Worm (Caenorhabditis elegans) whole organism, young adult: ENCODE measurements around the gene F15B9.8.
A peak's percentile ranks its signal among the peaks of the same experiment; 100 is the strongest.

Source experiments
- B0035.1 ChIP-seq: sonication (generic microtip); optimal IDR thresholded peaks from 2 replicates; lab custom pipeline; 2016; ENCODE audit warnings: missing genetic modification characterization, mild to moderate bottlenecking, missing compliant biosample characterization, missing genotype, missing genetic modification reagents
- C06A6.2 ChIP-seq: fragments of 200-800 bp; sonication (Bioruptor generic); conservative IDR thresholded peaks from 2 replicates; pipeline ENCODE4 v1.3.6; 2022; ENCODE audit warnings: missing genetic modification characterization, missing compliant biosample characterization
- C17E4.6 ChIP-seq: fragments of 200-800 bp; sonication (Bioruptor generic); IDR thresholded peaks from 2 replicates; pipeline ENCODE4 v1.3.6; 2022; ENCODE audit warnings: missing genetic modification reagents, missing genetic modification characterization, missing compliant biosample characterization
- F10E7.11 ChIP-seq: sonication (generic microtip); optimal IDR thresholded peaks from 2 replicates; lab custom pipeline; 2017; ENCODE audit warnings: mild to moderate bottlenecking, missing genetic modification characterization, moderate library complexity, missing compliant biosample characterization
- F23B12.7 ChIP-seq: sonication (generic microtip); optimal IDR thresholded peaks from 2 replicates; lab custom pipeline; 2017; ENCODE audit warnings: missing genetic modification characterization, mild to moderate bottlenecking, missing compliant biosample characterization, antibody characterized with exemption, moderate library complexity; ENCODE audit not compliant: insufficient read depth
- F37B4.10 ChIP-seq: fragments of 200-800 bp; sonication (Bioruptor generic); IDR thresholded peaks from 2 replicates; pipeline ENCODE4 v1.3.6; 2022; ENCODE audit warnings: missing genetic modification characterization, missing compliant biosample characterization
- F39B2.1 ChIP-seq: fragments of 200-800 bp; sonication (Bioruptor generic); IDR thresholded peaks from 2 replicates; pipeline ENCODE4 v1.3.6; 2022; ENCODE audit warnings: missing genetic modification reagents, missing genetic modification characterization, missing compliant biosample characterization
- F57C9.4 ChIP-seq: sonication (generic microtip); optimal IDR thresholded peaks from 2 replicates; lab custom pipeline; 2017; ENCODE audit warnings: mild to moderate bottlenecking, missing genetic modification characterization, missing compliant biosample characterization
- K12H6.12 ChIP-seq: fragments of 200-800 bp; sonication (Bioruptor generic); optimal IDR thresholded peaks from 2 replicates; lab custom pipeline; 2018; ENCODE audit warnings: mild to moderate bottlenecking, missing genetic modification characterization, missing compliant biosample characterization
- Y56A3A.18 ChIP-seq: fragments of 200-800 bp; sonication (Bioruptor generic); IDR thresholded peaks from 2 replicates; pipeline ENCODE4 v1.3.6; 2022; ENCODE audit warnings: missing genetic modification reagents, missing genetic modification characterization, missing compliant biosample characterization
- Y79H2A.3 ChIP-seq: fragments of 200-800 bp; sonication (Bioruptor generic); conservative IDR thresholded peaks from 2 replicates; pipeline ENCODE4 v1.3.6; 2022; ENCODE audit warnings: missing genetic modification reagents, missing genetic modification characterization, missing compliant biosample characterization
- akir-1 ChIP-seq: fragments of 200-800 bp; sonication (Bioruptor generic); optimal IDR thresholded peaks from 2 replicates; lab custom pipeline; 2018; ENCODE audit warnings: mild to moderate bottlenecking, missing genetic modification characterization, moderate library complexity, missing compliant biosample characterization
- ama-1 ChIP-seq, 3 experiments: fragments of 150-350 bp in 1 of 3; sonication (generic microtip) in 2 of 3; optimal IDR thresholded peaks; 2 replicates each; lab custom pipeline; 2014 to 2018; ENCODE audit warnings: missing biosample characterization in 2 of 3, missing genetic modification characterization in 2 of 3, missing genetic modification reagents in 2 of 3
- attf-5 ChIP-seq: fragments of 200-800 bp; sonication (Bioruptor generic); optimal IDR thresholded peaks from 2 replicates; lab custom pipeline; 2018; ENCODE audit warnings: mild to moderate bottlenecking, missing genetic modification characterization, missing compliant biosample characterization
- dpl-1 ChIP-seq: fragments of 150-350 bp; optimal IDR thresholded peaks from 2 replicates; lab custom pipeline; 2014; ENCODE audit warnings: missing biosample characterization, missing genetic modification reagents, missing genetic modification characterization
- efl-1 ChIP-seq: fragments of 150-350 bp; optimal IDR thresholded peaks from 2 replicates; lab custom pipeline; 2014; ENCODE audit warnings: missing biosample characterization, missing genetic modification reagents, missing genetic modification characterization
- ekl-4 ChIP-seq: fragments of 200-800 bp; sonication (Bioruptor generic); IDR thresholded peaks from 2 replicates; pipeline ENCODE4 v1.3.6; 2022; ENCODE audit warnings: missing genetic modification reagents, missing genetic modification characterization, missing compliant biosample characterization
- him-1 ChIP-seq: sonication (generic microtip); optimal IDR thresholded peaks from 2 replicates; lab custom pipeline; 2016; ENCODE audit warnings: missing genotype, missing genetic modification reagents, missing genetic modification characterization, missing compliant biosample characterization
- hlh-26 ChIP-seq: fragments of 200-800 bp; sonication (Bioruptor generic); conservative IDR thresholded peaks from 2 replicates; pipeline ENCODE4 v1.3.6; 2022; ENCODE audit warnings: missing genetic modification reagents, missing genetic modification characterization, missing compliant biosample characterization
- hmg-1.2 ChIP-seq: fragments of 200-800 bp; sonication (Bioruptor generic); IDR thresholded peaks from 2 replicates; pipeline ENCODE4 v1.3.6; 2022; ENCODE audit warnings: missing genetic modification reagents, missing genetic modification characterization, missing compliant biosample characterization
- lin-26 ChIP-seq: fragments of 200-800 bp; sonication (Bioruptor generic); IDR thresholded peaks from 2 replicates; pipeline ENCODE4 v1.3.6; 2022; ENCODE audit warnings: missing genetic modification reagents, missing genetic modification characterization, missing compliant biosample characterization
- lin-35 ChIP-seq, 3 experiments: fragments of 150-350 bp in 2 of 3; sonication (generic microtip) in 1 of 3; optimal IDR thresholded peaks; 2 replicates each; lab custom pipeline; 2014 to 2018; ENCODE audit warnings: missing biosample characterization in 3 of 3, missing genetic modification characterization in 3 of 3, missing genetic modification reagents in 3 of 3
- madf-6 ChIP-seq: fragments of 200-800 bp; sonication (Bioruptor generic); IDR thresholded peaks from 2 replicates; pipeline ENCODE4 v1.3.6; 2022; ENCODE audit warnings: missing genetic modification reagents, missing genetic modification characterization, missing compliant biosample characterization
- mcd-1 ChIP-seq: fragments of 200-800 bp; sonication (Bioruptor generic); IDR thresholded peaks from 2 replicates; pipeline ENCODE4 v1.3.6; 2022; ENCODE audit warnings: missing genetic modification reagents, missing genetic modification characterization, missing compliant biosample characterization
- nfya-2 ChIP-seq: fragments of 200-800 bp; sonication (Bioruptor generic); IDR thresholded peaks from 2 replicates; pipeline ENCODE4 v1.3.6; 2022; ENCODE audit warnings: missing genetic modification reagents, missing genetic modification characterization, missing compliant biosample characterization
- nhr-27 ChIP-seq: fragments of 200-800 bp; sonication (Bioruptor generic); optimal IDR thresholded peaks from 2 replicates; lab custom pipeline; 2018; ENCODE audit warnings: mild to moderate bottlenecking, missing genetic modification characterization, moderate library complexity, missing compliant biosample characterization
- pbrm-1 ChIP-seq: fragments of 200-800 bp; sonication (Bioruptor generic); IDR thresholded peaks from 2 replicates; pipeline ENCODE4 v1.3.6; 2022; ENCODE audit warnings: missing genetic modification reagents, missing genetic modification characterization, missing compliant biosample characterization
- rcor-1 ChIP-seq: fragments of 200-800 bp; sonication (Bioruptor generic); IDR thresholded peaks from 2 replicates; pipeline ENCODE4 v1.3.6; 2022; ENCODE audit warnings: missing genetic modification reagents, missing genetic modification characterization, missing compliant biosample characterization
- rpc-1 ChIP-seq, 2 experiments: fragments of 150-350 bp in 1 of 2; sonication (generic microtip) in 1 of 2; optimal IDR thresholded peaks; 2 replicates each; lab custom pipeline; 2014 to 2018; ENCODE audit warnings: missing biosample characterization in 1 of 2, missing genetic modification characterization in 1 of 2, missing genetic modification reagents in 1 of 2, missing genotype in 1 of 2
- sdz-38 ChIP-seq: sonication (generic microtip); optimal IDR thresholded peaks from 2 replicates; lab custom pipeline; 2016; ENCODE audit warnings: missing genotype, missing genetic modification characterization, missing compliant biosample characterization
- sea-2 ChIP-seq: fragments of 200-800 bp; sonication (Bioruptor generic); IDR thresholded peaks from 2 replicates; pipeline ENCODE4 v1.3.6; 2022; ENCODE audit warnings: missing genetic modification characterization, missing compliant biosample characterization
- snpc-1.3 ChIP-seq: sonication (generic microtip); optimal IDR thresholded peaks from 2 replicates; lab custom pipeline; 2017; ENCODE audit warnings: missing genetic modification characterization, mild to moderate bottlenecking, missing compliant biosample characterization, antibody characterized with exemption, moderate library complexity, missing genotype, missing genetic modification reagents; ENCODE audit not compliant: insufficient read depth
- snpc-3.4 ChIP-seq: sonication (generic microtip); optimal IDR thresholded peaks from 2 replicates; lab custom pipeline; 2017; ENCODE audit warnings: missing genetic modification characterization, mild to moderate bottlenecking, missing compliant biosample characterization, antibody characterized with exemption, moderate library complexity, missing genotype, missing genetic modification reagents
- somi-1 ChIP-seq: fragments of 200-800 bp; sonication (Bioruptor generic); optimal IDR thresholded peaks from 2 replicates; lab custom pipeline; 2018; ENCODE audit warnings: mild to moderate bottlenecking, missing genetic modification characterization, missing compliant biosample characterization
- tbx-9 ChIP-seq: sonication (generic microtip); optimal IDR thresholded peaks from 2 replicates; lab custom pipeline; 2016; ENCODE audit warnings: borderline replicate concordance, missing genetic modification characterization, inconsistent platforms, missing compliant biosample characterization
- unc-62 ChIP-seq: fragments of 150-350 bp; optimal IDR thresholded peaks from 2 replicates; lab custom pipeline; 2014; ENCODE audit warnings: missing biosample characterization, missing genetic modification reagents, missing genetic modification characterization
- zfh-2 ChIP-seq: fragments of 200-800 bp; sonication (Bioruptor generic); conservative IDR thresholded peaks from 2 replicates; pipeline ENCODE4 v1.3.6; 2022; ENCODE audit warnings: missing genetic modification reagents, missing genetic modification characterization, missing compliant biosample characterization
- ztf-26 ChIP-seq: sonication (generic microtip); optimal IDR thresholded peaks from 2 replicates; lab custom pipeline; 2017; ENCODE audit warnings: missing genetic modification characterization, missing compliant biosample characterization

The F15B9.8 gene

ce11 chrV:12970575-12971160, 17.7 kb upstream of the F15B9.8 start, which contains the start of gene pnn-1:
pnn-1 (plus strand) TSS chrV:12971110.
- TF ChIP-seq hmg-1.2 (GFP tag; lab: Robert Waterston, UW) (peak; percentile 26; the same call in 1 of the 2 replicates), rpc-1 (optimal IDR thresholded peaks at IDR 0.05; lab: Kevin White, UChicago) (no peak), rpc-1 (tag; optimal IDR thresholded peaks at IDR 0.05; lab: Kevin White, UChicago) (no peak), Y56A3A.18 (no peak), mcd-1 (peak; percentile 42; the same call in 1 of the 2 replicates), F37B4.10 (GFP tag; lab: Robert Waterston, UW) (no peak), pbrm-1 (GFP tag; lab: Robert Waterston, UW) (no peak), lin-35 (GFP tag; optimal IDR thresholded peaks at IDR 0.05; lab: Kevin White, UChicago) (peak in 1 of 3 experiments; percentile 63), dpl-1 (peak; percentile 6), efl-1 (GFP tag; lab: Kevin White, UChicago) (peak; percentile 32)

ce11 chrV:12974047-12974446, 14.3 kb upstream of the F15B9.8 start:
- TF ChIP-seq attf-5 (no peak), him-1 (tag; lab: Kevin White, UChicago) (no peak), snpc-1.3 (tag; lab: Kevin White, UChicago) (no peak), ekl-4 (no peak), K12H6.12 (no peak), zfh-2 (no peak), sdz-38 (tag; lab: Kevin White, UChicago) (no peak), F39B2.1 (no peak), F37B4.10 (GFP tag; lab: Robert Waterston, UW) (no peak), madf-6 (no peak), dpl-1 (no peak), F10E7.11 (tag; lab: Kevin White, UChicago) (no peak), rcor-1 (GFP tag; lab: Robert Waterston, UW) (no peak), Y79H2A.3 (GFP tag; lab: Robert Waterston, UW) (no peak), ztf-26 (no peak), nfya-2 (GFP tag; lab: Robert Waterston, UW) (no peak)
- TF ChIP-seq, all 124 proteins: peak for 0

- no peak for TF ChIP-seq C06A6.2 (GFP tag; lab: Robert Waterston, UW)
- TF ChIP-seq F57C9.4 (tag; lab: Kevin White, UChicago), result no peak
- TF ChIP-seq ama-1 (optimal IDR thresholded peaks at IDR 0.05; lab: Kevin White, UChicago), result no peak
- no peak for TF ChIP-seq ama-1 (GFP tag; optimal IDR thresholded peaks at IDR 0.05; lab: Kevin White, UChicago)
- no peak for TF ChIP-seq sea-2
- no peak for TF ChIP-seq Y56A3A.18
- TF ChIP-seq tbx-9, result no peak
- TF ChIP-seq hlh-26 (GFP tag; lab: Robert Waterston, UW), result no peak
- no peak for TF ChIP-seq snpc-1.3 (tag; lab: Kevin White, UChicago)
- no peak for TF ChIP-seq unc-62 (GFP tag; lab: Kevin White, UChicago)
- TF ChIP-seq akir-1 (GFP tag; lab: Kevin White, UChicago), result no peak
- TF ChIP-seq F23B12.7 (tag; lab: Kevin White, UChicago), result no peak
- no peak for TF ChIP-seq lin-26 (GFP tag; lab: Robert Waterston, UW)
- TF ChIP-seq nhr-27 (tag; lab: Kevin White, UChicago), result no peak
- no peak for TF ChIP-seq somi-1 (GFP tag; lab: Kevin White, UChicago)
- no peak for TF ChIP-seq snpc-3.4 (tag; lab: Kevin White, UChicago)
- TF ChIP-seq C17E4.6 (GFP tag; lab: Robert Waterston, UW), result no peak
- TF ChIP-seq B0035.1 (tag; lab: Kevin White, UChicago), result no peak
Observed at ce11 chrV:12987061-12987460, 1.3 kb upstream of the F15B9.8 start, which contains the start of gene shw-3. shw-3 (minus strand) TSS chrV:12987161.
